Worm (Caenorhabditis elegans) whole organism, L1 larva: ENCODE results near the gene clu-1.
A peak's percentile ranks its signal among the peaks of the same experiment; 100 is the strongest.

Source experiments
- C04F5.9 ChIP-seq: sonication (generic microtip); optimal IDR thresholded peaks from 2 replicates; lab custom pipeline; 2016; ENCODE audit warnings: missing genetic modification characterization, missing compliant biosample characterization
- C34B4.2 ChIP-seq: sonication (generic microtip); optimal IDR thresholded peaks from 2 replicates; lab custom pipeline; 2017; ENCODE audit warnings: mild to moderate bottlenecking, missing genetic modification characterization, missing compliant biosample characterization
- F16B12.6 ChIP-seq: fragments of 150-350 bp; optimal IDR thresholded peaks from 2 replicates; lab custom pipeline; 2014; ENCODE audit warnings: missing biosample characterization, missing genetic modification characterization
- alr-1 ChIP-seq: fragments of 200-800 bp; sonication (Bioruptor generic); optimal IDR thresholded peaks from 2 replicates; lab custom pipeline; 2018; ENCODE audit warnings: borderline replicate concordance, mild to moderate bottlenecking, missing genetic modification characterization, missing compliant biosample characterization
- ceh-63 ChIP-seq: fragments of 200-800 bp; sonication (Bioruptor generic); optimal IDR thresholded peaks from 2 replicates; lab custom pipeline; 2018; ENCODE audit warnings: mild to moderate bottlenecking, missing genetic modification characterization, missing compliant biosample characterization
- ceh-8 ChIP-seq: fragments of 200-800 bp; sonication (Bioruptor generic); optimal IDR thresholded peaks from 2 replicates; lab custom pipeline; 2018; ENCODE audit warnings: mild to moderate bottlenecking, missing genetic modification characterization, moderate library complexity, missing compliant biosample characterization
- ceh-88 ChIP-seq: fragments of 200-800 bp; sonication (Bioruptor generic); IDR thresholded peaks from 2 replicates; pipeline ENCODE4 v1.3.6; 2022; ENCODE audit warnings: missing genetic modification characterization, missing compliant biosample characterization
- ceh-90 ChIP-seq: sonication (generic microtip); optimal IDR thresholded peaks from 2 replicates; lab custom pipeline; 2016; ENCODE audit warnings: missing genetic modification characterization, missing compliant biosample characterization
- ces-1 ChIP-seq: fragments of 150-350 bp; optimal IDR thresholded peaks from 2 replicates; lab custom pipeline; 2014; ENCODE audit warnings: missing biosample characterization, missing genetic modification reagents, missing genetic modification characterization
- dpl-1 ChIP-seq, 3 experiments: fragments of 150-350 bp in 2 of 3; sonication (generic microtip) in 1 of 3; optimal IDR thresholded peaks; 2 replicates each; lab custom pipeline; 2014 to 2017; ENCODE audit warnings: missing biosample characterization in 3 of 3, missing genetic modification characterization in 3 of 3, missing genetic modification reagents in 3 of 3
- dsc-1 ChIP-seq: sonication (generic microtip); optimal IDR thresholded peaks from 2 replicates; lab custom pipeline; 2016; ENCODE audit warnings: mild to moderate bottlenecking, missing genetic modification characterization, missing compliant biosample characterization
- egl-13 ChIP-seq: sonication (generic microtip); optimal IDR thresholded peaks from 2 replicates; lab custom pipeline; 2016; ENCODE audit warnings: missing genotype, missing genetic modification reagents, missing genetic modification characterization, missing compliant biosample characterization
- egl-27 ChIP-seq, 2 experiments: fragments of 150-350 bp in 1 of 2; sonication (generic microtip); optimal IDR thresholded peaks; 3 replicates each; lab custom pipeline; 2017 to 2018; ENCODE audit warnings: missing biosample characterization in 2 of 2, missing genetic modification characterization in 2 of 2, missing genetic modification reagents in 2 of 2
- elt-2 ChIP-seq: sonication (generic microtip); optimal IDR thresholded peaks from 2 replicates; lab custom pipeline; 2016; ENCODE audit warnings: missing genetic modification characterization, mild to moderate bottlenecking, inconsistent platforms, missing compliant biosample characterization, missing genetic modification reagents
- elt-3 ChIP-seq, 6 experiments: fragments of 150-350 bp in 1 of 6; sonication (generic microtip); optimal IDR thresholded peaks; 2 replicates each; lab custom pipeline; 2017 to 2018; ENCODE audit warnings: missing biosample characterization in 6 of 6, missing genetic modification characterization in 6 of 6, inconsistent platforms in 1 of 6
- ets-5 ChIP-seq: fragments of 200-800 bp; sonication (Bioruptor generic); IDR thresholded peaks from 2 replicates; pipeline ENCODE4 v1.3.6; 2022; ENCODE audit warnings: missing genetic modification characterization, missing compliant biosample characterization
- fkh-10 ChIP-seq: sonication (generic microtip); optimal IDR thresholded peaks from 2 replicates; lab custom pipeline; 2017; ENCODE audit warnings: missing biosample characterization, missing genetic modification reagents, missing genetic modification characterization
- fkh-8 ChIP-seq: sonication (generic microtip); optimal IDR thresholded peaks from 2 replicates; lab custom pipeline; 2016; ENCODE audit warnings: mild to moderate bottlenecking, missing genetic modification characterization, missing compliant biosample characterization
- fos-1 ChIP-seq: fragments of 150-350 bp; optimal IDR thresholded peaks from 2 replicates; lab custom pipeline; 2014; ENCODE audit warnings: missing biosample characterization, missing genetic modification characterization
- grh-1 ChIP-seq: fragments of 200-800 bp; sonication (Bioruptor generic); IDR thresholded peaks from 2 replicates; pipeline ENCODE4 v1.3.6; 2022; ENCODE audit warnings: missing genetic modification reagents, missing genetic modification characterization, missing compliant biosample characterization
- hlh-17 ChIP-seq: fragments of 200-800 bp; sonication (Bioruptor generic); optimal IDR thresholded peaks from 2 replicates; lab custom pipeline; 2018; ENCODE audit warnings: missing genetic modification characterization, mild to moderate bottlenecking, missing compliant biosample characterization, moderate library complexity, borderline replicate concordance
- irx-1 ChIP-seq: sonication (generic microtip); optimal IDR thresholded peaks from 2 replicates; lab custom pipeline; 2016; ENCODE audit warnings: missing genetic modification characterization, missing compliant biosample characterization
- jun-1 ChIP-seq: fragments of 150-350 bp; optimal IDR thresholded peaks from 2 replicates; lab custom pipeline; 2014; ENCODE audit warnings: missing biosample characterization, missing genetic modification reagents, missing genetic modification characterization
- lin-14 ChIP-seq: fragments of 200-800 bp; sonication (Bioruptor generic); optimal IDR thresholded peaks from 2 replicates; lab custom pipeline; 2018; ENCODE audit warnings: mild to moderate bottlenecking, missing genetic modification characterization, moderate library complexity, missing compliant biosample characterization
- lin-15B ChIP-seq: fragments of 150-350 bp; sonication (generic microtip); optimal IDR thresholded peaks from 3 replicates; lab custom pipeline; 2014; ENCODE audit warnings: missing biosample characterization, missing genetic modification characterization
- lin-39 ChIP-seq: fragments of 150-350 bp; optimal IDR thresholded peaks from 2 replicates; lab custom pipeline; 2014; ENCODE audit warnings: missing biosample characterization, missing genetic modification reagents, missing genetic modification characterization
- lsy-2 ChIP-seq, 2 experiments: fragments of 150-350 bp; optimal IDR thresholded peaks; 2 replicates each; lab custom pipeline; 2014; ENCODE audit warnings: missing biosample characterization in 2 of 2, missing genetic modification characterization in 2 of 2
- mab-9 ChIP-seq: fragments of 200-800 bp; sonication (Bioruptor generic); IDR thresholded peaks from 2 replicates; pipeline ENCODE4 v1.3.6; 2022; ENCODE audit warnings: missing genetic modification reagents, missing genetic modification characterization, missing compliant biosample characterization
- mdl-1 ChIP-seq, 2 experiments: fragments of 150-350 bp; optimal IDR thresholded peaks; 2 replicates each; lab custom pipeline; 2014 to 2017; ENCODE audit warnings: missing biosample characterization in 2 of 2, missing genetic modification characterization in 2 of 2, inconsistent platforms in 1 of 2
- mep-1 ChIP-seq: fragments of 150-350 bp; optimal IDR thresholded peaks from 2 replicates; lab custom pipeline; 2014; ENCODE audit warnings: missing biosample characterization, missing genetic modification characterization
- nhr-12 ChIP-seq: sonication (generic microtip); optimal IDR thresholded peaks from 2 replicates; lab custom pipeline; 2017; ENCODE audit warnings: missing biosample characterization, missing genetic modification characterization
- nhr-19 ChIP-seq: fragments of 200-800 bp; sonication (Bioruptor generic); conservative IDR thresholded peaks from 2 replicates; pipeline ENCODE4 v1.3.6; 2022; ENCODE audit warnings: missing genetic modification characterization, missing compliant biosample characterization
- nhr-47 ChIP-seq: sonication (generic microtip); optimal IDR thresholded peaks from 2 replicates; lab custom pipeline; 2016; ENCODE audit warnings: mild to moderate bottlenecking, missing genetic modification characterization, moderate library complexity, missing compliant biosample characterization
- nhr-71 ChIP-seq: sonication (generic microtip); optimal IDR thresholded peaks from 2 replicates; lab custom pipeline; 2016; ENCODE audit warnings: mild to moderate bottlenecking, missing genetic modification characterization, moderate library complexity, missing compliant biosample characterization
- nhr-76 ChIP-seq: sonication (generic microtip); optimal IDR thresholded peaks from 2 replicates; lab custom pipeline; 2017; ENCODE audit warnings: missing biosample characterization, missing genetic modification characterization
- nhr-84 ChIP-seq: sonication (generic microtip); optimal IDR thresholded peaks from 2 replicates; lab custom pipeline; 2017; ENCODE audit warnings: missing biosample characterization, missing genetic modification characterization
- nhr-85 ChIP-seq: sonication (generic microtip); peaks from one replicate; lab custom pipeline; 2016; ENCODE audit warnings: missing genetic modification characterization, inconsistent platforms, missing compliant biosample characterization
- rnt-1 ChIP-seq: sonication (generic microtip); optimal IDR thresholded peaks from 2 replicates; lab custom pipeline; 2016; ENCODE audit warnings: mild to moderate bottlenecking, missing genetic modification characterization, moderate library complexity, missing compliant biosample characterization
- snpc-4 ChIP-seq: fragments of 150-350 bp; optimal IDR thresholded peaks from 2 replicates; lab custom pipeline; 2014; ENCODE audit warnings: missing biosample characterization, missing genetic modification characterization
- sox-4 ChIP-seq: sonication (generic microtip); optimal IDR thresholded peaks from 2 replicates; lab custom pipeline; 2016; ENCODE audit warnings: missing genetic modification characterization, missing compliant biosample characterization
- sptf-1 ChIP-seq: fragments of 150-350 bp; optimal IDR thresholded peaks from 2 replicates; lab custom pipeline; 2014; ENCODE audit warnings: missing biosample characterization, missing genetic modification characterization
- sup-37 ChIP-seq: fragments of 200-800 bp; sonication (Bioruptor generic); optimal IDR thresholded peaks from 2 replicates; lab custom pipeline; 2018; ENCODE audit warnings: mild to moderate bottlenecking, missing genetic modification characterization, missing compliant biosample characterization
- swsn-7 ChIP-seq: sonication (generic microtip); optimal IDR thresholded peaks from 2 replicates; lab custom pipeline; 2016; ENCODE audit warnings: missing genetic modification characterization, missing compliant biosample characterization
- tbx-2 ChIP-seq: sonication (generic microtip); optimal IDR thresholded peaks from 2 replicates; lab custom pipeline; 2016; ENCODE audit warnings: missing genetic modification characterization, missing compliant biosample characterization
- tlp-1 ChIP-seq: fragments of 150-350 bp; optimal IDR thresholded peaks from 2 replicates; lab custom pipeline; 2014; ENCODE audit warnings: missing biosample characterization, missing genetic modification characterization
- unc-30 ChIP-seq: sonication (generic microtip); optimal IDR thresholded peaks from 2 replicates; lab custom pipeline; 2017; ENCODE audit warnings: missing biosample characterization, missing genetic modification characterization
- vab-15 ChIP-seq: sonication (generic microtip); optimal IDR thresholded peaks from 2 replicates; lab custom pipeline; 2017; ENCODE audit warnings: missing genotype, mild to moderate bottlenecking, missing genetic modification characterization, missing compliant biosample characterization
- xbp-1 ChIP-seq: sonication (generic microtip); optimal IDR thresholded peaks from 2 replicates; lab custom pipeline; 2016; ENCODE audit warnings: missing genetic modification characterization, missing compliant biosample characterization
- zag-1 ChIP-seq: fragments of 150-350 bp; optimal IDR thresholded peaks from 2 replicates; lab custom pipeline; 2014; ENCODE audit warnings: missing biosample characterization, missing genetic modification characterization
- zip-4 ChIP-seq: fragments of 200-800 bp; sonication (Bioruptor generic); optimal IDR thresholded peaks from 2 replicates; lab custom pipeline; 2018; ENCODE audit warnings: mild to moderate bottlenecking, missing genetic modification characterization, moderate library complexity, missing compliant biosample characterization
- ztf-4 ChIP-seq: fragments of 150-350 bp; optimal IDR thresholded peaks from 2 replicates; lab custom pipeline; 2014; ENCODE audit warnings: missing biosample characterization, missing genetic modification characterization

The clu-1 gene

ce11 chrIII:9502155-9502714 lies 19.0 kb downstream of the clu-1 start (continued):
- no peak for TF ChIP-seq F16B12.6
- no peak for TF ChIP-seq dpl-1 (GFP tag; optimal IDR thresholded peaks at IDR 0.05; lab: Kevin White, UChicago)
- peak in 5 of 6 experiments; percentile 27 to 81 (median 76) for TF ChIP-seq elt-3 (tag; optimal IDR thresholded peaks at IDR 0.05; lab: Kevin White, UChicago)
- no peak for TF ChIP-seq mdl-1 (tag; optimal IDR thresholded peaks at IDR 0.05; lab: Kevin White, UChicago)
- no peak for TF ChIP-seq fkh-10 (GFP tag; lab: Kevin White, UChicago)
- no peak for TF ChIP-seq nhr-76 (tag; lab: Kevin White, UChicago)
- TF ChIP-seq snpc-4 (tag; lab: Kevin White, UChicago) = no peak
- no peak for TF ChIP-seq ceh-88 (GFP tag; lab: Robert Waterston, UW)
- peak in 1 of 2 experiments; percentile 32 for TF ChIP-seq lsy-2 (tag; optimal IDR thresholded peaks at IDR 0.05; lab: Kevin White, UChicago)
- TF ChIP-seq dsc-1 = no peak
- no peak for TF ChIP-seq ces-1 (GFP tag; lab: Kevin White, UChicago)
- no peak for TF ChIP-seq alr-1 (tag; lab: Kevin White, UChicago)
- TF ChIP-seq ets-5 = no peak
- TF ChIP-seq mab-9 (GFP tag; lab: Robert Waterston, UW) = no peak
- no peak for TF ChIP-seq C04F5.9 (tag; lab: Kevin White, UChicago)
- TF ChIP-seq ceh-8 (GFP tag; lab: Kevin White, UChicago) = no peak
- no peak for TF ChIP-seq fos-1
- TF ChIP-seq jun-1 (tag; lab: Kevin White, UChicago) = no peak
- TF ChIP-seq xbp-1 (tag; lab: Kevin White, UChicago) = no peak
- no peak for TF ChIP-seq swsn-7 (tag; lab: Kevin White, UChicago)
- TF ChIP-seq elt-2 (tag; lab: Kevin White, UChicago) = no peak
- no peak for TF ChIP-seq sox-4 (tag; lab: Kevin White, UChicago)
- TF ChIP-seq tlp-1 (tag; lab: Kevin White, UChicago) = no peak
- no peak for TF ChIP-seq C34B4.2
- TF ChIP-seq lin-15B = no peak
- TF ChIP-seq irx-1 (tag; lab: Kevin White, UChicago) = no peak
- no peak for TF ChIP-seq unc-30 (tag; lab: Kevin White, UChicago)
- no peak for TF ChIP-seq ceh-63 (GFP tag; lab: Kevin White, UChicago)
- no peak for TF ChIP-seq sup-37 (GFP tag; lab: Kevin White, UChicago)
- TF ChIP-seq fkh-8 (tag; lab: Kevin White, UChicago) = no peak
- peak; percentile 44 for TF ChIP-seq lin-14 (GFP tag; lab: Kevin White, UChicago)
- no peak for TF ChIP-seq mep-1 (tag; lab: Kevin White, UChicago)
- TF ChIP-seq nhr-71 (tag; lab: Kevin White, UChicago) = peak; percentile 20
- no peak for TF ChIP-seq nhr-12 (tag; lab: Kevin White, UChicago)
- no peak for TF ChIP-seq ztf-4 (tag; lab: Kevin White, UChicago)
- no peak for TF ChIP-seq egl-13
- TF ChIP-seq ceh-90 (tag; lab: Kevin White, UChicago) = no peak
- TF ChIP-seq zag-1 (tag; lab: Kevin White, UChicago) = no peak

ce11 chrIII:9501072-9501471 lies 20.2 kb downstream of the clu-1 start:
- TF ChIP-seq hlh-17 (GFP tag; lab: Kevin White, UChicago) = no peak
- no peak for TF ChIP-seq vab-15 (tag; lab: Kevin White, UChicago)
- TF ChIP-seq grh-1 = no peak
- peak; percentile 16 for TF ChIP-seq swsn-7 (tag; lab: Kevin White, UChicago)
- TF ChIP-seq lin-14 (GFP tag; lab: Kevin White, UChicago) = peak; percentile 59
- peak; percentile 52 for TF ChIP-seq lin-39 (tag; lab: Kevin White, UChicago)
- TF ChIP-seq nhr-84 (tag; lab: Kevin White, UChicago) = no peak
- TF ChIP-seq xbp-1 (tag; lab: Kevin White, UChicago) = no peak
- peak; percentile 8; the same call in 1 of the 2 replicates for TF ChIP-seq nhr-19 (GFP tag; lab: Robert Waterston, UW)
- TF ChIP-seq rnt-1 (tag; lab: Kevin White, UChicago) = no peak
- TF ChIP-seq tbx-2 (tag; lab: Kevin White, UChicago) = no peak
- TF ChIP-seq sptf-1 (tag; lab: Kevin White, UChicago) = no peak
- TF ChIP-seq zip-4 (GFP tag; lab: Kevin White, UChicago) = no peak
- no peak for TF ChIP-seq mab-9 (GFP tag; lab: Robert Waterston, UW)
- TF ChIP-seq nhr-47 (tag; lab: Kevin White, UChicago) = peak; percentile 21
- TF ChIP-seq lsy-2 (tag; optimal IDR thresholded peaks at IDR 0.05; lab: Kevin White, UChicago) = peak; percentile 31 to 35
- peak; percentile 11 for TF ChIP-seq fkh-8 (tag; lab: Kevin White, UChicago)
- no peak for TF ChIP-seq snpc-4 (tag; lab: Kevin White, UChicago)
- TF ChIP-seq nhr-71 (tag; lab: Kevin White, UChicago) = peak; percentile 56
- no peak for TF ChIP-seq alr-1 (tag; lab: Kevin White, UChicago)
- TF ChIP-seq C04F5.9 (tag; lab: Kevin White, UChicago) = no peak
- no peak for TF ChIP-seq egl-27 (tag; optimal IDR thresholded peaks at IDR 0.05; lab: Kevin White, UChicago)
- peak; percentile 38 for TF ChIP-seq nhr-85
